Worm (Caenorhabditis elegans) whole organism, young adult: ENCODE measurements around the gene sqv-2.

Experiments used
- B0019.2 ChIP-seq: fragments of 200-800 bp; sonication (Bioruptor generic); conservative IDR thresholded peaks from 2 replicates; pipeline ENCODE4 v1.3.6; 2022; ENCODE audit warnings: missing genetic modification reagents, missing genetic modification characterization, missing compliant biosample characterization
- B0035.1 ChIP-seq: sonication (generic microtip); optimal IDR thresholded peaks from 2 replicates; lab custom pipeline; 2016; ENCODE audit warnings: missing genetic modification characterization, mild to moderate bottlenecking, missing compliant biosample characterization, missing genotype, missing genetic modification reagents
- B0261.1 ChIP-seq: sonication (generic microtip); optimal IDR thresholded peaks from 2 replicates; lab custom pipeline; 2016; ENCODE audit warnings: mild to moderate bottlenecking, missing genetic modification characterization, moderate library complexity, missing compliant biosample characterization
- F23B12.7 ChIP-seq: sonication (generic microtip); optimal IDR thresholded peaks from 2 replicates; lab custom pipeline; 2017; ENCODE audit warnings: missing genetic modification characterization, mild to moderate bottlenecking, missing compliant biosample characterization, antibody characterized with exemption, moderate library complexity; ENCODE audit not compliant: insufficient read depth
- F55B11.4 ChIP-seq: sonication (generic microtip); optimal IDR thresholded peaks from 2 replicates; lab custom pipeline; 2016; ENCODE audit warnings: missing compliant biosample characterization, missing genetic modification characterization, borderline replicate concordance; ENCODE audit not compliant: insufficient read depth
- F57A8.1 ChIP-seq: fragments of 200-800 bp; sonication (Bioruptor generic); optimal IDR thresholded peaks from 2 replicates; lab custom pipeline; 2018; ENCODE audit warnings: mild to moderate bottlenecking, missing genetic modification characterization, moderate library complexity, missing compliant biosample characterization
- K12H6.12 ChIP-seq: fragments of 200-800 bp; sonication (Bioruptor generic); optimal IDR thresholded peaks from 2 replicates; lab custom pipeline; 2018; ENCODE audit warnings: mild to moderate bottlenecking, missing genetic modification characterization, missing compliant biosample characterization
- T07F8.4 ChIP-seq: sonication (generic microtip); optimal IDR thresholded peaks from 2 replicates; lab custom pipeline; 2016; ENCODE audit warnings: mild to moderate bottlenecking, missing genetic modification characterization, moderate library complexity, missing compliant biosample characterization
- T26A5.8 ChIP-seq: sonication (generic microtip); optimal IDR thresholded peaks from 2 replicates; lab custom pipeline; 2016; ENCODE audit warnings: missing genetic modification characterization, missing compliant biosample characterization
- Y53F4B.3 ChIP-seq: fragments of 200-800 bp; sonication (Bioruptor generic); IDR thresholded peaks from 2 replicates; pipeline ENCODE4 v1.3.6; 2022; ENCODE audit warnings: missing genetic modification reagents, missing genetic modification characterization, missing compliant biosample characterization
- Y56A3A.18 ChIP-seq: fragments of 200-800 bp; sonication (Bioruptor generic); IDR thresholded peaks from 2 replicates; pipeline ENCODE4 v1.3.6; 2022; ENCODE audit warnings: missing genetic modification reagents, missing genetic modification characterization, missing compliant biosample characterization
- akir-1 ChIP-seq: fragments of 200-800 bp; sonication (Bioruptor generic); optimal IDR thresholded peaks from 2 replicates; lab custom pipeline; 2018; ENCODE audit warnings: mild to moderate bottlenecking, missing genetic modification characterization, moderate library complexity, missing compliant biosample characterization
- aptf-2 ChIP-seq: fragments of 200-800 bp; sonication (Bioruptor generic); conservative IDR thresholded peaks from 2 replicates; pipeline ENCODE4 v1.3.6; 2022; ENCODE audit warnings: missing genetic modification reagents, missing genetic modification characterization, missing compliant biosample characterization
- cebp-1 ChIP-seq, 2 experiments: fragments of 200-800 bp in 1 of 2; sonication (Bioruptor generic) in 1 of 2; sonication (generic microtip) in 1 of 2; IDR thresholded peaks in 1 of 2; optimal IDR thresholded peaks in 1 of 2; 2 replicates each; pipeline versions ENCODE4 v1.3.6 to Lab custom; 2017 to 2022; ENCODE audit warnings: missing compliant biosample characterization in 2 of 2, missing genetic modification characterization in 2 of 2, mild to moderate bottlenecking in 1 of 2, missing genetic modification reagents in 1 of 2, moderate library complexity in 1 of 2
- ceh-100 ChIP-seq: fragments of 200-800 bp; sonication (Bioruptor generic); IDR thresholded peaks from 2 replicates; pipeline ENCODE4 v1.3.6; 2022; ENCODE audit warnings: missing genetic modification reagents, missing genetic modification characterization, missing compliant biosample characterization
- ceh-91 ChIP-seq: fragments of 200-800 bp; sonication (Bioruptor generic); IDR thresholded peaks from 2 replicates; pipeline ENCODE4 v1.3.6; 2022; ENCODE audit warnings: missing genetic modification reagents, missing genetic modification characterization, missing compliant biosample characterization
- ets-4 ChIP-seq: fragments of 200-800 bp; sonication (Bioruptor generic); optimal IDR thresholded peaks from 2 replicates; lab custom pipeline; 2018; ENCODE audit warnings: mild to moderate bottlenecking, missing genetic modification characterization, missing compliant biosample characterization
- him-1 ChIP-seq: sonication (generic microtip); optimal IDR thresholded peaks from 2 replicates; lab custom pipeline; 2016; ENCODE audit warnings: missing genotype, missing genetic modification reagents, missing genetic modification characterization, missing compliant biosample characterization
- hrde-1 ChIP-seq: sonication (generic microtip); optimal IDR thresholded peaks from 2 replicates; lab custom pipeline; 2016; ENCODE audit warnings: missing genetic modification characterization, mild to moderate bottlenecking, missing compliant biosample characterization, moderate library complexity, missing genotype, missing genetic modification reagents, borderline replicate concordance
- lag-1 ChIP-seq: fragments of 200-800 bp; sonication (Bioruptor generic); IDR thresholded peaks from 2 replicates; pipeline ENCODE4 v1.3.6; 2022; ENCODE audit warnings: missing genetic modification reagents, missing genetic modification characterization, missing compliant biosample characterization
- let-607 ChIP-seq, 2 experiments: fragments of 200-800 bp in 1 of 2; sonication (Bioruptor generic) in 1 of 2; sonication (generic microtip) in 1 of 2; optimal IDR thresholded peaks; 2 replicates each; lab custom pipeline; 2016 to 2018; ENCODE audit warnings: mild to moderate bottlenecking in 2 of 2, missing compliant biosample characterization in 2 of 2, missing genetic modification characterization in 2 of 2, moderate library complexity in 2 of 2, missing genotype in 1 of 2
- lin-35 ChIP-seq, 3 experiments: fragments of 150-350 bp in 2 of 3; sonication (generic microtip) in 1 of 3; optimal IDR thresholded peaks; 2 replicates each; lab custom pipeline; 2014 to 2018; ENCODE audit warnings: missing biosample characterization in 3 of 3, missing genetic modification characterization in 3 of 3, missing genetic modification reagents in 3 of 3
- lsl-1 ChIP-seq: fragments of 200-800 bp; sonication (Bioruptor generic); optimal IDR thresholded peaks from 2 replicates; lab custom pipeline; 2018; ENCODE audit warnings: mild to moderate bottlenecking, missing genetic modification characterization, moderate library complexity, missing compliant biosample characterization
- lsy-27 ChIP-seq: sonication (generic microtip); optimal IDR thresholded peaks from 2 replicates; lab custom pipeline; 2017; ENCODE audit warnings: missing genetic modification characterization, mild to moderate bottlenecking, missing compliant biosample characterization, antibody characterized with exemption, missing genotype, borderline replicate concordance; ENCODE audit not compliant: insufficient read depth
- madf-3 ChIP-seq: fragments of 200-800 bp; sonication (Bioruptor generic); IDR thresholded peaks from 2 replicates; pipeline ENCODE4 v1.3.6; 2022; ENCODE audit warnings: missing genetic modification reagents, missing genetic modification characterization, missing compliant biosample characterization
- mcd-1 ChIP-seq: fragments of 200-800 bp; sonication (Bioruptor generic); IDR thresholded peaks from 2 replicates; pipeline ENCODE4 v1.3.6; 2022; ENCODE audit warnings: missing genetic modification reagents, missing genetic modification characterization, missing compliant biosample characterization
- mel-28 ChIP-seq: sonication (generic microtip); optimal IDR thresholded peaks from 2 replicates; lab custom pipeline; 2016; ENCODE audit warnings: borderline replicate concordance, mild to moderate bottlenecking, missing genetic modification characterization, missing compliant biosample characterization
- mxl-1 ChIP-seq: sonication (generic microtip); optimal IDR thresholded peaks from 2 replicates; lab custom pipeline; 2016; ENCODE audit warnings: missing genetic modification characterization, missing compliant biosample characterization
- nfya-2 ChIP-seq: fragments of 200-800 bp; sonication (Bioruptor generic); IDR thresholded peaks from 2 replicates; pipeline ENCODE4 v1.3.6; 2022; ENCODE audit warnings: missing genetic modification reagents, missing genetic modification characterization, missing compliant biosample characterization
- nhr-120 ChIP-seq: fragments of 200-800 bp; sonication (Bioruptor generic); IDR thresholded peaks from 2 replicates; pipeline ENCODE4 v1.3.6; 2022; ENCODE audit warnings: missing genetic modification characterization, missing compliant biosample characterization
- nhr-80 ChIP-seq: sonication (generic microtip); optimal IDR thresholded peaks from 2 replicates; lab custom pipeline; 2016; ENCODE audit warnings: missing genetic modification characterization, missing compliant biosample characterization
- nhr-90 ChIP-seq: sonication (generic microtip); optimal IDR thresholded peaks from 2 replicates; lab custom pipeline; 2016; ENCODE audit warnings: missing genotype, mild to moderate bottlenecking, missing genetic modification characterization, missing compliant biosample characterization
- pbrm-1 ChIP-seq: fragments of 200-800 bp; sonication (Bioruptor generic); IDR thresholded peaks from 2 replicates; pipeline ENCODE4 v1.3.6; 2022; ENCODE audit warnings: missing genetic modification reagents, missing genetic modification characterization, missing compliant biosample characterization
- pha-4 ChIP-seq: fragments of 150-350 bp; sonication (generic microtip); optimal IDR thresholded peaks from 2 replicates; lab custom pipeline; 2014; ENCODE audit warnings: missing biosample characterization, missing genetic modification reagents, missing genetic modification characterization
- rec-8 ChIP-seq, 2 experiments: sonication (generic microtip); optimal IDR thresholded peaks; 2 replicates each; lab custom pipeline; 2016; ENCODE audit warnings: mild to moderate bottlenecking in 2 of 2, missing genetic modification characterization in 2 of 2, missing genetic modification reagents in 2 of 2, missing genotype in 2 of 2, missing biosample characterization in 1 of 2, missing compliant biosample characterization in 1 of 2, moderate library complexity in 1 of 2
- sdz-38 ChIP-seq: sonication (generic microtip); optimal IDR thresholded peaks from 2 replicates; lab custom pipeline; 2016; ENCODE audit warnings: missing genotype, missing genetic modification characterization, missing compliant biosample characterization
- snpc-1.1 ChIP-seq: sonication (generic microtip); optimal IDR thresholded peaks from 2 replicates; lab custom pipeline; 2017; ENCODE audit warnings: missing genetic modification characterization, mild to moderate bottlenecking, missing compliant biosample characterization, antibody characterized with exemption, moderate library complexity, missing genotype, missing genetic modification reagents; ENCODE audit not compliant: insufficient read depth
- sptf-2 ChIP-seq: fragments of 200-800 bp; sonication (Bioruptor generic); optimal IDR thresholded peaks from 2 replicates; lab custom pipeline; 2018; ENCODE audit warnings: mild to moderate bottlenecking, missing genetic modification characterization, missing compliant biosample characterization
- tbp1 ChIP-seq: fragments of 200-800 bp; sonication (Bioruptor generic); optimal IDR thresholded peaks from 2 replicates; lab custom pipeline; 2018; ENCODE audit warnings: mild to moderate bottlenecking, missing genetic modification characterization, missing compliant biosample characterization
- tbx-9 ChIP-seq: sonication (generic microtip); optimal IDR thresholded peaks from 2 replicates; lab custom pipeline; 2016; ENCODE audit warnings: borderline replicate concordance, missing genetic modification characterization, inconsistent platforms, missing compliant biosample characterization
- unc-130 ChIP-seq: sonication (generic microtip); optimal IDR thresholded peaks from 2 replicates; lab custom pipeline; 2016; ENCODE audit warnings: missing genetic modification reagents, missing genetic modification characterization, missing compliant biosample characterization
- zim-3 ChIP-seq: sonication (generic microtip); optimal IDR thresholded peaks from 2 replicates; lab custom pipeline; 2017; ENCODE audit warnings: mild to moderate bottlenecking, missing genetic modification characterization, moderate library complexity, missing compliant biosample characterization
- ztf-3 ChIP-seq: fragments of 200-800 bp; sonication (Bioruptor generic); optimal IDR thresholded peaks from 2 replicates; lab custom pipeline; 2018; ENCODE audit warnings: mild to moderate bottlenecking, missing genetic modification characterization, missing compliant biosample characterization

Gene sqv-2

DNA sequence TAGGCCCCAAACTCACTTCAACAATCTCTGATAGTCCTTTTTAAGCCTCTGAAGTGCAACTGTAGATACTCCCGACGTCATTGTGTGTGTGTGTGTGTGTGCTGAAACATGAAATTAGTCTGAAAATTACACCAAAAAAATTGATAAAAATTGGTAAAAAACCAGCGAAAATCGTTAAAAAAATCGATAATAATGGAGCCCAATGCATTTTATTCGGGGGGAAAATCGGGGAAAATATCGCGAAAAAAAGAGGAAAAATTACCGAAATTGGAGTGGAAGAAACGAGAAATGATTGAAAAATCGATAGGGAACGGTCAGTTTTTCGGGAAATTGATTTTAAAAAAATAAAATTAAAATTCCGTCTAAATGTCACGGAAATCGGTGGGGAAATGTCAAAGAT, 6.1 kb upstream of the sqv-2 start, which contains the start of gene ubc-26:
Gene ubc-26, minus strand, starts transcription at position 101 of the 400 bp plus-strand sequence.
- no peak for TF ChIP-seq aptf-2 (GFP tag; lab: Robert Waterston, UW)
- TF ChIP-seq lag-1 (GFP tag; lab: Robert Waterston, UW), result no peak
- TF ChIP-seq sdz-38, result no peak

DNA sequence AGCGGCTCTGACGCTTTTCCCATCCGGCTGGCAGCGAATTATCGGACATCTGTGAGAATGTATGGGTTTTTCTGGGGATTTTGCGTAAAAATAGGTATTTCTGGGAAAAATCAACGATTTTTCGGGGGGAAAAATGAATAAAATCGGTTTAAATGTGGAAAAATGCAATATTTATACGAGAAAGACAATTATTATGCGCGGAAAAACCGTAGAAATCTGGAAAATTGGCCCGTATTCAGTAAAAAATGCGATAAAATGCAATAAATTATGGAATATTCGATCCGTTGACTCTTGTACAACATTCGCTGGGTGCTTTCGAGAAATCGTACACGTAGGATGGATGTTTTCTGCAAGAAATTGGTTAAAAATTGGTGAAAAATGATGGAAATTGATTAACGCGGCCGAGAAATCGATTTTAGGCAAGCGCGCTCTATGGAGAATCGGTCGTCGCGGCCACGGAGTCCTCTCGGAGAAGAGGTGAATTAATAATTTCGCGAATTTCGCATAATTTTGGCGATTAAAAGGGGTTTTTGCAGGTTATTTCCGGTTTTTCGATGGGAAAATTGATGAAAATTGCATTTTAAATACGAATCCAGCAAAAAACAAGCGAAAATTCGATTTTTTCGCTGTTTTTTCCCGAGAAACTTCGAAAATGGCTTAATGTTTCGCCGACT, 5.1 kb downstream of the sqv-2 start, which contains the start of gene pinn-1:
Gene pinn-1, minus strand, starts transcription at position 51 of the 674 bp plus-strand sequence.
- TF ChIP-seq F57A8.1 (no peak), hrde-1 (tag; lab: Kevin White, UChicago) (no peak), T07F8.4 (tag; lab: Kevin White, UChicago) (no peak), nhr-120 (GFP tag; lab: Robert Waterston, UW) (no peak), unc-130 (GFP tag; lab: Kevin White, UChicago) (peak; percentile 80), B0019.2 (GFP tag; lab: Robert Waterston, UW) (peak; percentile 63; the same call in 1 of the 2 replicates), lsl-1 (GFP tag; lab: Kevin White, UChicago) (peak; percentile 73), tbp1 (GFP tag; lab: Kevin White, UChicago) (peak; percentile 66), lsy-27 (no peak), cebp-1 (GFP tag; IDR thresholded peaks at IDR 0.05; lab: Robert Waterston, UW) (peak; percentile 37; the same call in 1 of the 2 replicates), cebp-1 (tag; optimal IDR thresholded peaks at IDR 0.05; lab: Kevin White, UChicago) (peak; percentile 75), T26A5.8 (tag; lab: Kevin White, UChicago) (no peak), mcd-1 (GFP tag; lab: Robert Waterston, UW) (peak; percentile 99), mel-28 (tag; lab: Kevin White, UChicago) (peak; percentile 66), pha-4 (tag; lab: Kevin White, UChicago) (no peak), nfya-2 (GFP tag; lab: Robert Waterston, UW) (no peak), him-1 (peak; percentile 76), zim-3 (tag; lab: Kevin White, UChicago) (peak; percentile 60), ceh-91 (peak; percentile 79), ztf-3 (GFP tag; lab: Kevin White, UChicago) (no peak), lin-35 (GFP tag; optimal IDR thresholded peaks at IDR 0.05; lab: Kevin White, UChicago) (peak in 1 of 3 experiments; percentile 69), sptf-2 (GFP tag; lab: Kevin White, UChicago) (peak; percentile 62), ceh-100 (GFP tag; lab: Robert Waterston, UW) (peak; percentile 85), akir-1 (no peak), mxl-1 (tag; lab: Kevin White, UChicago) (no peak), B0261.1 (tag; lab: Kevin White, UChicago) (peak; percentile 21), nhr-90 (no peak), madf-3 (GFP tag; lab: Robert Waterston, UW) (peak; percentile 85), ets-4 (GFP tag; lab: Kevin White, UChicago) (no peak), K12H6.12 (tag; lab: Kevin White, UChicago) (peak; percentile 82), snpc-1.1 (tag; lab: Kevin White, UChicago) (peak; percentile 17), pbrm-1 (GFP tag; lab: Robert Waterston, UW) (peak; percentile 92), let-607 (tag; optimal IDR thresholded peaks at IDR 0.05; lab: Kevin White, UChicago) (no peak), F55B11.4 (tag; lab: Kevin White, UChicago) (no peak), F23B12.7 (tag; lab: Kevin White, UChicago) (peak; percentile 45), Y53F4B.3 (GFP tag; lab: Robert Waterston, UW) (peak; percentile 10; the same call in 1 of the 2 replicates), rec-8 (tag; optimal IDR thresholded peaks at IDR 0.05; lab: Kevin White, UChicago) (peak; percentile 28 to 56), nhr-80 (tag; lab: Kevin White, UChicago) (peak; percentile 4), tbx-9 (no peak), B0035.1 (tag; lab: Kevin White, UChicago) (no peak), Y56A3A.18 (GFP tag; lab: Robert Waterston, UW) (0 out of 2 replicates have a peak, but pooled peaks have one; percentile 48)
